Fruit fly (Drosophila melanogaster): ENCODE data around the gene CG9500.

CG9500 gene

DNA sequence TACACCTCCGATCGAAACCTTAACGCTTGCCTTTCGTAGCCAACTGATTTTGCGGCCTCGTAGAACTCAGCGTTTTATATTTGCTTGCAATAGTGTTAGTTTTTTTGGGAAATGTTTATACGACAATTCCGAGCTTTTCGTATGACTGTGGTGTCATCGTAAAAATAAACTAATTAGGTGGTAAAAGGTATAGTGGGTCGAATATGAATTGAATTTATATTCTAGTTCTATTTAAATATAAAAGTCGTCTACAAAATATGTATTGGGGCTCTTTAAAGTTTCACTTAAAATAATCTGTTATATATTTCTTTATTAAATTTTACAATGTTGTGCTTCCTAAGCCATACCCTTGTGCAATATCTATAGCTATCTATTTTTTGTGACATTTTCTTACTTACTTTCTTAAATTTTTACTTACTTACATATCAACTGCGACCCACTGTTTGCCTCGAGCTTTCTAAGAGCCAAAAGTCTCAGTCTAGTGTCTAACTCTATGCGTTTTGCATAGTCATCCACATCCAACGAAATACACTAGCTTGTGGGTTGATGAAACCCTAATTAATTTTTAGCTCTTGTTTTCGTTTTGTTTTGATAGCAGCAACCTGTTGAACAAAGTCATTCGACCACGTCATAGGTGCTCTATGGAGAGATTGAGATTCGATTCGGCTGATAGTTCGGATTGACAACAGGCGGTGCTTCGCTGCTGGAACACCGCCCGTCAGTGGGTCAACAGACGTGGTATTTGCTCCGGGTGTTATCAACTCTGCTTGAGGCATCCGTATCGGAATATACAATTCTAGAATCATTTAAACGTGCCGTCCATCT lies 6.9 kb downstream of the CG9500 start, which contains the start of gene CG9498 (continued):
- TF ChIP-seq knrl (GFP tag; IDR thresholded peaks at IDR 0.05; ENCODE audit: partially characterized antibody) (no peak), HHEX (GFP tag; optimal IDR thresholded peaks at IDR 0.05) (peak; percentile 91), D19A (tag; optimal IDR thresholded peaks at IDR 0.05) (peak; percentile 70), H2.0 (GFP tag; IDR thresholded peaks at IDR 0.05) (no peak), Opbp (GFP tag; IDR thresholded peaks at IDR 0.05; ENCODE audit: partially characterized antibody) (no peak), tio (GFP tag; optimal IDR thresholded peaks at IDR 0.05) (peak; percentile 70), pan (optimal IDR thresholded peaks at IDR 0.05) (no peak), pan (GFP tag; optimal IDR thresholded peaks at IDR 0.05 in 1 of 2, IDR thresholded peaks at IDR 0.05 in 1 of 2) (peak in 1 of 2 experiments; percentile 86), chm (GFP tag; IDR thresholded peaks at IDR 0.05) (peak; percentile 37; the same call in 1 of the 2 replicates), B-H1 (GFP tag; IDR thresholded peaks at IDR 0.05) (peak; percentile 75), Blimp-1 (GFP tag; optimal IDR thresholded peaks at IDR 0.05) (peak; percentile 69), CG10959 (GFP tag; IDR thresholded peaks at IDR 0.05) (no peak), so (GFP tag; IDR thresholded peaks at IDR 0.05) (peak; percentile 79), CG15073 (GFP tag; optimal IDR thresholded peaks at IDR 0.05) (no peak), abd-A (tag; optimal IDR thresholded peaks at IDR 0.05) (no peak), CG30431 (GFP tag; optimal IDR thresholded peaks at IDR 0.05) (no peak), Doc3 (GFP tag; IDR thresholded peaks at IDR 0.05; ENCODE audit: partially characterized antibody) (no peak), tap (tag; optimal IDR thresholded peaks at IDR 0.05) (peak; percentile 78), Jarid2 (GFP tag; optimal IDR thresholded peaks at IDR 0.05) (peak; percentile 57), gsb (GFP tag; IDR thresholded peaks at IDR 0.05) (peak; percentile 78; the same call in 1 of the 2 replicates), CG1832 (GFP tag; optimal IDR thresholded peaks at IDR 0.05) (no peak), CG12236 (GFP tag; optimal IDR thresholded peaks at IDR 0.05) (no peak), CG16863 (GFP tag; optimal IDR thresholded peaks at IDR 0.05) (no peak), CG7357 (GFP tag; IDR thresholded peaks at IDR 0.05) (peak; percentile 69), Mes4 (GFP tag; optimal IDR thresholded peaks at IDR 0.05) (no peak), Kr (GFP tag; optimal IDR thresholded peaks at IDR 0.05) (no peak), Rfx (GFP tag; IDR thresholded peaks at IDR 0.05) (peak; percentile 81), Antp (GFP tag; optimal IDR thresholded peaks at IDR 0.05) (no peak), hkb (optimal IDR thresholded peaks at IDR 0.05) (no peak), hkb (GFP tag; IDR thresholded peaks at IDR 0.05) (peak; percentile 77; the same call in 1 of the 2 replicates), CG9727 (GFP tag; optimal IDR thresholded peaks at IDR 0.05) (peak; percentile 64), CG33213 (GFP tag; optimal IDR thresholded peaks at IDR 0.05) (no peak), CG15514 (GFP tag; optimal IDR thresholded peaks at IDR 0.05) (peak; percentile 75), C15 (GFP tag; IDR thresholded peaks at IDR 0.05) (peak; percentile 83), btn (GFP tag; optimal IDR thresholded peaks at IDR 0.05) (no peak), CG4820 (GFP tag; optimal IDR thresholded peaks at IDR 0.05) (no peak), CG10565 (GFP tag; optimal IDR thresholded peaks at IDR 0.05) (no peak), shn (GFP tag; optimal IDR thresholded peaks at IDR 0.05) (no peak), tin (GFP tag; optimal IDR thresholded peaks at IDR 0.05) (peak; percentile 15), CG17612 (GFP tag; IDR thresholded peaks at IDR 0.05) (peak; percentile 53), CG8924 (tag; optimal IDR thresholded peaks at IDR 0.05) (peak; percentile 88), twi (tag; optimal IDR thresholded peaks at IDR 0.05) (peak; percentile 33), CG12744 (GFP tag; optimal IDR thresholded peaks at IDR 0.05) (no peak), CG30020 (tag; optimal IDR thresholded peaks at IDR 0.05) (peak; percentile 23), CG2129 (GFP tag; IDR thresholded peaks at IDR 0.05; ENCODE audit: partially characterized antibody) (no peak), ab (GFP tag; optimal IDR thresholded peaks at IDR 0.05) (no peak), Oli (tag; optimal IDR thresholded peaks at IDR 0.05) (peak; percentile 79), mld (GFP tag; IDR thresholded peaks at IDR 0.05; ENCODE audit: partially characterized antibody) (no peak), crol (GFP tag; IDR thresholded peaks at IDR 0.05) (no peak), ken (GFP tag; IDR thresholded peaks at IDR 0.05) (no peak)

Measured in whole organism, embryonic.